Fruit fly (Drosophila melanogaster) whole organism, prepupa: ENCODE data around the gene snRNP-U1-70K.

ENCODE experiments used
- CG11294 ChIP-seq: fragments of 200-800 bp; sonication (Bioruptor generic); IDR thresholded peaks from 2 replicates; pipeline ENCODE4 v1.3.6; 2022; ENCODE audit warnings: missing biosample characterization, missing genetic modification characterization
- CG16779 ChIP-seq: fragments of 200-800 bp; sonication (Bioruptor generic); optimal IDR thresholded peaks from 3 replicates; lab custom pipeline; 2017; ENCODE audit warnings: missing biosample characterization, mild to moderate bottlenecking, missing genetic modification characterization
- CG4318 ChIP-seq: fragments of 200-800 bp; sonication (Bioruptor generic); optimal IDR thresholded peaks from 3 replicates; lab custom pipeline; 2017; ENCODE audit warnings: missing biosample characterization, mild to moderate bottlenecking, missing genetic modification characterization
- Ets21C ChIP-seq: fragments of 200-800 bp; sonication (Bioruptor generic); optimal IDR thresholded peaks from 3 replicates; lab custom pipeline; 2016; ENCODE audit warnings: missing biosample characterization, missing genetic modification characterization
- OdsH ChIP-seq: fragments of 200-800 bp; sonication (Bioruptor generic); optimal IDR thresholded peaks from 3 replicates; lab custom pipeline; 2016; ENCODE audit warnings: missing biosample characterization, missing genetic modification characterization
- acj6 ChIP-seq: fragments of 200-800 bp; sonication (Bioruptor generic); optimal IDR thresholded peaks from 3 replicates; lab custom pipeline; 2016; ENCODE audit warnings: missing biosample characterization, missing genetic modification characterization
- lz ChIP-seq: fragments of 200-800 bp; sonication (Bioruptor generic); optimal IDR thresholded peaks from 3 replicates; lab custom pipeline; 2016; ENCODE audit warnings: missing biosample characterization, missing genetic modification characterization
- ss ChIP-seq, 2 experiments: fragments of 200-800 bp; sonication (Bioruptor generic); optimal IDR thresholded peaks; 2 replicates in 1 of 2; 3 replicates in 1 of 2; lab custom pipeline; 2017 to 2018; ENCODE audit warnings: mild to moderate bottlenecking in 2 of 2, missing biosample characterization in 2 of 2, missing genetic modification characterization in 2 of 2, moderate library complexity in 1 of 2

- TF ChIP-seq CG11294 (GFP tag; lab: Robert Waterston, UW) (no peak), CG4318 (GFP tag; lab: Kevin White, UChicago) (no peak), lz (no peak), CG16779 (no peak), Ets21C (GFP tag; lab: Kevin White, UChicago) (no peak), acj6 (GFP tag; lab: Kevin White, UChicago) (no peak), ss (GFP tag; optimal IDR thresholded peaks at IDR 0.05; lab: Kevin White, UChicago) (no peak), OdsH (GFP tag; lab: Kevin White, UChicago) (no peak)
Observed at dm6 chr2L:6931821-6932220, 39.7 kb downstream of the snRNP-U1-70K start, which contains the start of gene CG43232.
